Fruit fly (Drosophila melanogaster): ENCODE measurements around the gene mib2.

DNA sequence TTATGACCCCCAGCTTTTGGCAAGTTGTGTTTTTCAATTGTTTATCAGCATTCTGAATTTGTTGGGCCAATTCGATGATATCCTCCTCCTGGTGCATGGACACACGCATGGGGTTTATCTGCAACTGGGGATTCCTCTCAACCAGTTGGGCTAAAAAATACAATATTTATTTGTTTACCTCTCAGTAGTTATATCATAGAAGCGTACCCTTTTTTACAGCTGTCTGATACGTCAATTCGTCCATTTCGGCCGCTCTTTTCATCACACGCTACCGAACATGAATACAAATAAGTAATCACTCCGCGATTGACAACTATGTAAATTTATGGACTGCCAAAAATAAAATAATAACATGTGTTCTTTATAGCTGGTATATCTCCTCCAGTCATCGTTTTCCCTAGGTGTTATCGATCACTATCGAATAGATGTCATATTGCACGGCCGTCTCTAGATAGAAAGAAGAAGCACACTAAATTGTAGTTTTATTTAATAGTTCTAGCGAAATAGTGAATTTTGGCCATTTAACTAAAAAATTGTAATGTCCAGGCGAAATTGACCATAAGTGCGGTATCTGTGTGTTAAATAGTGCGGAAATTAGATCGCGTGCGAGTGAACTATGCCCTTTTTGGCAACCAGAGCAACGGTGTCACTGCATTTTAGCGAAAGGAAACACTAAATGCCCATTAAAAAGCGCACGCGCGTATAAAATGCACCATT, at the start of gene mib2, which contains the start of gene CG31800:
- TF ChIP-seq CG16779 (tag; optimal IDR thresholded peaks at IDR 0.05) (no peak), Eip78C (GFP tag) (peak; percentile 52), spab (GFP tag; optimal IDR thresholded peaks at IDR 0.05) (no peak), Met (GFP tag; optimal IDR thresholded peaks at IDR 0.05) (no peak), OdsH (GFP tag; optimal IDR thresholded peaks at IDR 0.05) (no peak), Hr39 (GFP tag; optimal IDR thresholded peaks at IDR 0.05) (no peak)
